Worm (Caenorhabditis elegans) whole organism, L1 larva: ENCODE results near the gene F28B1.2.

Experiments
- C04F5.9 ChIP-seq: sonication (generic microtip); optimal IDR thresholded peaks from 2 replicates; lab custom pipeline; 2016; ENCODE audit warnings: missing genetic modification characterization, missing compliant biosample characterization
- aha-1 ChIP-seq: fragments of 150-350 bp; optimal IDR thresholded peaks from 2 replicates; lab custom pipeline; 2014; ENCODE audit warnings: missing biosample characterization, missing genetic modification characterization
- alr-1 ChIP-seq: fragments of 200-800 bp; sonication (Bioruptor generic); optimal IDR thresholded peaks from 2 replicates; lab custom pipeline; 2018; ENCODE audit warnings: borderline replicate concordance, mild to moderate bottlenecking, missing genetic modification characterization, missing compliant biosample characterization
- ceh-88 ChIP-seq: fragments of 200-800 bp; sonication (Bioruptor generic); IDR thresholded peaks from 2 replicates; pipeline ENCODE4 v1.3.6; 2022; ENCODE audit warnings: missing genetic modification characterization, missing compliant biosample characterization
- ceh-90 ChIP-seq: sonication (generic microtip); optimal IDR thresholded peaks from 2 replicates; lab custom pipeline; 2016; ENCODE audit warnings: missing genetic modification characterization, missing compliant biosample characterization
- ces-1 ChIP-seq: fragments of 150-350 bp; optimal IDR thresholded peaks from 2 replicates; lab custom pipeline; 2014; ENCODE audit warnings: missing biosample characterization, missing genetic modification reagents, missing genetic modification characterization
- efl-1 ChIP-seq, 4 experiments: fragments of 150-350 bp; optimal IDR thresholded peaks in 3 of 4; peaks in 1 of 4; 1 replicate in 1 of 4; 2 replicates in 3 of 4; lab custom pipeline; 2014; ENCODE audit warnings: missing biosample characterization in 2 of 4, missing genetic modification characterization in 2 of 4, missing genetic modification reagents in 2 of 4
- efl-3 ChIP-seq: fragments of 200-800 bp; sonication (Bioruptor generic); optimal IDR thresholded peaks from 2 replicates; lab custom pipeline; 2018; ENCODE audit warnings: mild to moderate bottlenecking, missing genetic modification characterization, missing compliant biosample characterization
- elt-2 ChIP-seq: sonication (generic microtip); optimal IDR thresholded peaks from 2 replicates; lab custom pipeline; 2016; ENCODE audit warnings: missing genetic modification characterization, mild to moderate bottlenecking, inconsistent platforms, missing compliant biosample characterization, missing genetic modification reagents
- elt-3 ChIP-seq, 6 experiments: fragments of 150-350 bp in 1 of 6; sonication (generic microtip); optimal IDR thresholded peaks; 2 replicates each; lab custom pipeline; 2017 to 2018; ENCODE audit warnings: missing biosample characterization in 6 of 6, missing genetic modification characterization in 6 of 6, inconsistent platforms in 1 of 6
- fkh-8 ChIP-seq: sonication (generic microtip); optimal IDR thresholded peaks from 2 replicates; lab custom pipeline; 2016; ENCODE audit warnings: mild to moderate bottlenecking, missing genetic modification characterization, missing compliant biosample characterization
- fos-1 ChIP-seq: fragments of 150-350 bp; optimal IDR thresholded peaks from 2 replicates; lab custom pipeline; 2014; ENCODE audit warnings: missing biosample characterization, missing genetic modification characterization
- grh-1 ChIP-seq: fragments of 200-800 bp; sonication (Bioruptor generic); IDR thresholded peaks from 2 replicates; pipeline ENCODE4 v1.3.6; 2022; ENCODE audit warnings: missing genetic modification reagents, missing genetic modification characterization, missing compliant biosample characterization
- hlh-4 ChIP-seq: sonication (generic microtip); optimal IDR thresholded peaks from 2 replicates; lab custom pipeline; 2016; ENCODE audit warnings: mild to moderate bottlenecking, missing genetic modification characterization, missing compliant biosample characterization
- hpl-2 ChIP-seq: fragments of 150-350 bp; optimal IDR thresholded peaks from 2 replicates; lab custom pipeline; 2014; ENCODE audit warnings: missing biosample characterization, missing genetic modification reagents, missing genetic modification characterization
- isw-1 ChIP-seq: fragments of 200-800 bp; sonication (Bioruptor generic); IDR thresholded peaks from 2 replicates; pipeline ENCODE4 v1.3.6; 2022; ENCODE audit warnings: missing genetic modification characterization, missing compliant biosample characterization
- lin-13 ChIP-seq: fragments of 150-350 bp; optimal IDR thresholded peaks from 2 replicates; lab custom pipeline; 2014; ENCODE audit warnings: missing biosample characterization, missing genetic modification reagents, missing genetic modification characterization
- lin-35 ChIP-seq, 2 experiments: fragments of 150-350 bp; optimal IDR thresholded peaks; 2 replicates each; lab custom pipeline; 2014; ENCODE audit warnings: missing biosample characterization in 2 of 2, missing genetic modification characterization in 2 of 2, missing genetic modification reagents in 2 of 2
- lin-39 ChIP-seq: fragments of 150-350 bp; optimal IDR thresholded peaks from 2 replicates; lab custom pipeline; 2014; ENCODE audit warnings: missing biosample characterization, missing genetic modification reagents, missing genetic modification characterization
- lir-3 ChIP-seq: sonication (generic microtip); optimal IDR thresholded peaks from 2 replicates; lab custom pipeline; 2016; ENCODE audit warnings: mild to moderate bottlenecking, missing genetic modification characterization, moderate library complexity, missing compliant biosample characterization; ENCODE audit not compliant: poor library complexity
- mep-1 ChIP-seq: fragments of 150-350 bp; optimal IDR thresholded peaks from 2 replicates; lab custom pipeline; 2014; ENCODE audit warnings: missing biosample characterization, missing genetic modification characterization
- nhr-12 ChIP-seq: sonication (generic microtip); optimal IDR thresholded peaks from 2 replicates; lab custom pipeline; 2017; ENCODE audit warnings: missing biosample characterization, missing genetic modification characterization
- nhr-47 ChIP-seq: sonication (generic microtip); optimal IDR thresholded peaks from 2 replicates; lab custom pipeline; 2016; ENCODE audit warnings: mild to moderate bottlenecking, missing genetic modification characterization, moderate library complexity, missing compliant biosample characterization
- nhr-71 ChIP-seq: sonication (generic microtip); optimal IDR thresholded peaks from 2 replicates; lab custom pipeline; 2016; ENCODE audit warnings: mild to moderate bottlenecking, missing genetic modification characterization, moderate library complexity, missing compliant biosample characterization
- nhr-76 ChIP-seq: sonication (generic microtip); optimal IDR thresholded peaks from 2 replicates; lab custom pipeline; 2017; ENCODE audit warnings: missing biosample characterization, missing genetic modification characterization
- nhr-77 ChIP-seq: fragments of 150-350 bp; optimal IDR thresholded peaks from 2 replicates; lab custom pipeline; 2014; ENCODE audit warnings: missing biosample characterization, missing genetic modification characterization
- nhr-90 ChIP-seq: sonication (generic microtip); optimal IDR thresholded peaks from 2 replicates; lab custom pipeline; 2016; ENCODE audit warnings: mild to moderate bottlenecking, missing genetic modification characterization, missing compliant biosample characterization; ENCODE audit not compliant: poor library complexity
- skn-1 ChIP-seq: fragments of 150-350 bp; optimal IDR thresholded peaks from 2 replicates; lab custom pipeline; 2014; ENCODE audit warnings: missing biosample characterization, missing genetic modification characterization
- snpc-4 ChIP-seq: fragments of 150-350 bp; optimal IDR thresholded peaks from 2 replicates; lab custom pipeline; 2014; ENCODE audit warnings: missing biosample characterization, missing genetic modification characterization
- sox-4 ChIP-seq: sonication (generic microtip); optimal IDR thresholded peaks from 2 replicates; lab custom pipeline; 2016; ENCODE audit warnings: missing genetic modification characterization, missing compliant biosample characterization
- sup-37 ChIP-seq: fragments of 200-800 bp; sonication (Bioruptor generic); optimal IDR thresholded peaks from 2 replicates; lab custom pipeline; 2018; ENCODE audit warnings: mild to moderate bottlenecking, missing genetic modification characterization, missing compliant biosample characterization
- swsn-7 ChIP-seq: sonication (generic microtip); optimal IDR thresholded peaks from 2 replicates; lab custom pipeline; 2016; ENCODE audit warnings: missing genetic modification characterization, missing compliant biosample characterization
- tlp-1 ChIP-seq: fragments of 150-350 bp; optimal IDR thresholded peaks from 2 replicates; lab custom pipeline; 2014; ENCODE audit warnings: missing biosample characterization, missing genetic modification characterization
- unc-86 ChIP-seq: sonication (generic microtip); optimal IDR thresholded peaks from 2 replicates; lab custom pipeline; 2016; ENCODE audit warnings: missing genetic modification characterization, missing compliant biosample characterization
- vab-15 ChIP-seq: sonication (generic microtip); optimal IDR thresholded peaks from 2 replicates; lab custom pipeline; 2017; ENCODE audit warnings: missing genotype, mild to moderate bottlenecking, missing genetic modification characterization, missing compliant biosample characterization
- xbp-1 ChIP-seq: sonication (generic microtip); optimal IDR thresholded peaks from 2 replicates; lab custom pipeline; 2016; ENCODE audit warnings: missing genetic modification characterization, missing compliant biosample characterization
- zag-1 ChIP-seq: fragments of 150-350 bp; optimal IDR thresholded peaks from 2 replicates; lab custom pipeline; 2014; ENCODE audit warnings: missing biosample characterization, missing genetic modification characterization
- zip-4 ChIP-seq: fragments of 200-800 bp; sonication (Bioruptor generic); optimal IDR thresholded peaks from 2 replicates; lab custom pipeline; 2018; ENCODE audit warnings: mild to moderate bottlenecking, missing genetic modification characterization, moderate library complexity, missing compliant biosample characterization
- ztf-11 ChIP-seq, 2 experiments: sonication (generic microtip); optimal IDR thresholded peaks; 2 replicates each; lab custom pipeline; 2016 to 2017; ENCODE audit warnings: missing genetic modification characterization in 2 of 2, missing biosample characterization in 1 of 2, missing compliant biosample characterization in 1 of 2

Gene F28B1.2

ce11 chrV:17079795-17080194 lies 35.2 kb downstream of the F28B1.2 start, which contains the start of gene srw-20:
Gene srw-20, minus strand, starts transcription at chrV:17079895.
- TF ChIP-seq mep-1 (no peak), unc-86 (no peak), elt-3 (tag; optimal IDR thresholded peaks at IDR 0.05; lab: Kevin White, UChicago) (no peak), aha-1 (no peak), fkh-8 (tag; lab: Kevin White, UChicago) (no peak), vab-15 (tag; lab: Kevin White, UChicago) (no peak), lin-13 (GFP tag; lab: Kevin White, UChicago) (no peak), nhr-12 (no peak), snpc-4 (no peak), ztf-11 (tag; optimal IDR thresholded peaks at IDR 0.05; lab: Kevin White, UChicago) (no peak)

- no peak for TF ChIP-seq zip-4 (GFP tag; lab: Kevin White, UChicago)
- TF ChIP-seq alr-1, result no peak
- no peak for TF ChIP-seq fos-1 (tag; lab: Kevin White, UChicago)
- no peak for TF ChIP-seq lin-39 (tag; lab: Kevin White, UChicago)
- no peak for TF ChIP-seq hlh-4 (tag; lab: Kevin White, UChicago)
- no peak for TF ChIP-seq hpl-2
- TF ChIP-seq nhr-90 (tag; lab: Kevin White, UChicago), result no peak
Measured at ce11 chrV:17082718-17083117, 38.1 kb downstream of the F28B1.2 start, which contains the start of gene T05E12.9. Gene T05E12.9, minus strand, starts transcription at chrV:17082818.

ce11 chrV:17089342-17089741 lies 44.7 kb downstream of the F28B1.2 start, which contains the start of gene T05E12.6:
Gene T05E12.6, minus strand, starts transcription at chrV:17089442.
- TF ChIP-seq hpl-2, result no peak
- no peak for TF ChIP-seq nhr-77
- no peak for TF ChIP-seq grh-1 (GFP tag; lab: Robert Waterston, UW)
- TF ChIP-seq ces-1, result no peak
- no peak for TF ChIP-seq ceh-90 (tag; lab: Kevin White, UChicago)
- TF ChIP-seq lin-35 (GFP tag; optimal IDR thresholded peaks at IDR 0.05; lab: Kevin White, UChicago), result no peak
- TF ChIP-seq nhr-71 (tag; lab: Kevin White, UChicago), result no peak
- TF ChIP-seq nhr-76 (tag; lab: Kevin White, UChicago), result no peak
- TF ChIP-seq sup-37, result no peak
- no peak for TF ChIP-seq efl-3 (GFP tag; lab: Kevin White, UChicago)
- no peak for TF ChIP-seq skn-1 (tag; lab: Kevin White, UChicago)
- TF ChIP-seq hlh-4 (tag; lab: Kevin White, UChicago), result no peak
- TF ChIP-seq zip-4 (GFP tag; lab: Kevin White, UChicago), result no peak

- TF ChIP-seq unc-86 (no peak), elt-2 (tag; lab: Kevin White, UChicago) (peak; percentile 74), hlh-4 (tag; lab: Kevin White, UChicago) (no peak)
Measured at ce11 chrV:17089931-17090429, 45.4 kb downstream of the F28B1.2 start, which contains the start of gene srh-237. Gene srh-237, plus strand, starts transcription at chrV:17090379.

ce11 chrV:17092262-17092661 lies 47.7 kb downstream of the F28B1.2 start, which contains the start of gene ZK218.1:
Gene ZK218.1, plus strand, starts transcription at chrV:17092562.
- no peak for TF ChIP-seq elt-2 (tag; lab: Kevin White, UChicago)
- no peak for TF ChIP-seq efl-1 (optimal IDR thresholded peaks at IDR 0.05; lab: Kevin White, UChicago)
- peak in 1 of 2 experiments; percentile 35 for TF ChIP-seq efl-1 (GFP tag; optimal IDR thresholded peaks at IDR 0.05 in 1 of 2; lab: Kevin White, UChicago)

ce11 chrV:17094568-17094967 lies 50.0 kb downstream of the F28B1.2 start:
- no peak for TF ChIP-seq ceh-88 (GFP tag; lab: Robert Waterston, UW)
- no peak for TF ChIP-seq alr-1
- no peak for TF ChIP-seq xbp-1 (tag; lab: Kevin White, UChicago)
- TF ChIP-seq C04F5.9 (tag; lab: Kevin White, UChicago), result no peak
- TF ChIP-seq sup-37, result no peak
- TF ChIP-seq isw-1, result no peak
- no peak for TF ChIP-seq zip-4 (GFP tag; lab: Kevin White, UChicago)
- no peak for TF ChIP-seq tlp-1 (tag; lab: Kevin White, UChicago)
- no peak for TF ChIP-seq zag-1 (tag; lab: Kevin White, UChicago)
- no peak for TF ChIP-seq sox-4 (tag; lab: Kevin White, UChicago)
- TF ChIP-seq lir-3 (tag; lab: Kevin White, UChicago), result no peak
- TF ChIP-seq swsn-7 (tag; lab: Kevin White, UChicago), result no peak
- no peak for TF ChIP-seq ceh-90 (tag; lab: Kevin White, UChicago)
- no peak for TF ChIP-seq nhr-47 (tag; lab: Kevin White, UChicago)
